Worm (Caenorhabditis elegans): ENCODE data around the gene eif-2Bepsilon.

eif-2Bepsilon gene

ce11 chrII:8661539-8661938, at the start of gene eif-2Bepsilon, which contains the start of gene piga-1:
TSS of gene eif-2Bepsilon (plus strand) at chrII:8661869.
TSS of gene piga-1 (minus strand) at chrII:8661712.
- TF ChIP-seq hif-1 (tag; optimal IDR thresholded peaks at IDR 0.05) (peak in 1 of 2 experiments; percentile 3), mxl-3 (GFP tag; optimal IDR thresholded peaks at IDR 0.05) (peak; percentile 24), rbr-2 (tag; optimal IDR thresholded peaks at IDR 0.05) (peak; percentile 16), nhr-77 (tag; optimal IDR thresholded peaks at IDR 0.05) (peak; percentile 16), mdl-1 (tag; optimal IDR thresholded peaks at IDR 0.05) (peak in 1 of 2 experiments; percentile 75), daf-19 (GFP tag; conservative IDR thresholded peaks at IDR 0.05) (no peak), ceh-82 (tag; optimal IDR thresholded peaks at IDR 0.05) (no peak), dve-1 (tag; optimal IDR thresholded peaks at IDR 0.05; ENCODE audit: insufficient read depth) (peak; percentile 22), mes-2 (tag; optimal IDR thresholded peaks at IDR 0.05; ENCODE audit: poor library complexity, severe bottlenecking) (peak; percentile 53), dpl-1 (GFP tag; optimal IDR thresholded peaks at IDR 0.05) (peak; percentile 49), lin-38 (GFP tag; IDR thresholded peaks at IDR 0.05) (peak; percentile 90), nhr-25 (tag; optimal IDR thresholded peaks at IDR 0.05; ENCODE audit: borderline replicate concordance, insufficient read depth) (no peak)

DNA sequence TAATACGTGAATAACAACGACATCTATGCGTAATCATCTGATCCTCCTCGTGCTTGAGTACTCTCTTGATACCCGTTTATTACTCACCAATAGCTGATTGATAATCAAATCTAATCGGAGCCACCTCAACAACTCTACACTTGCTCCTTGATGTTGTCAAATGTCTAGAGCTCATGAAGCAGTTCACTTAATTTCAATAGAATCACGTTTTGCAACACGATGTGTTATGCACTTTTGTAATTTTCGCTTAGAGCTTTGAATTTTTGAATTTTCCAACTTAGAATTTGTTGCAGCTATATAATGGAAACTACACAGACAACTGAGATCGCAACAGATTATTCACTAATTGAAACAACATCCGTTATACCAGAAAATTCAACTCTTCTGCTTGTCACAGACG, 49.2 kb upstream of the eif-2Bepsilon start, which contains the start of gene T22C8.1:
TSS of gene T22C8.1 (plus strand) at position 301 of the 400 bp plus-strand sequence.
- TF ChIP-seq nhr-111 (GFP tag; optimal IDR thresholded peaks at IDR 0.05) (no peak), fkh-10 (GFP tag; optimal IDR thresholded peaks at IDR 0.05) (no peak), dve-1 (tag; optimal IDR thresholded peaks at IDR 0.05; ENCODE audit: insufficient read depth) (no peak), egl-27 (tag; optimal IDR thresholded peaks at IDR 0.05) (no peak), nhr-6 (tag; optimal IDR thresholded peaks at IDR 0.05) (no peak), nhr-11 (tag; optimal IDR thresholded peaks at IDR 0.05) (no peak), tag-97 (GFP tag; IDR thresholded peaks at IDR 0.05) (no peak)

DNA sequence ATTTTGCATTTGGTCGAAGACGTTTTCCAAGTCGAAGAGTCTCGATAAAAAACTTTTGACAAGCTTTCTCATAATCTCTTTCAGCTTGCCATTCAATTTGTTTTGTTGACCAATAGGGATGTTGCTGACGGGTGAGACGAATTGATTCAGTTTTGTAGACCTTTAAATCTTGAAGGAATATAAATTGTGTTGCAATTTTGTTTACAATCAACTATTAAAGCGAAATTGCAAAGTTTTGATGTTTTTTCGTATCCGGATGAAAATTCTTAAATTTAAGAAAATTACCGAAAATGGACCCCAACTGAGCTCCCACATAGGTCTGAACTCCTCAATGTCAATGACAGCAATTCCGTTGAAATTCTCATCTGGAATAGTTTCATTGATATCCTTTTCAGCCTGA, 45.5 kb upstream of the eif-2Bepsilon start:
- TF ChIP-seq unc-62 (GFP tag; optimal IDR thresholded peaks at IDR 0.05 in 1 of 2) (peak in 1 of 2 experiments; percentile 91), unc-62 (tag; optimal IDR thresholded peaks at IDR 0.05) (no peak), jun-1 (tag; optimal IDR thresholded peaks at IDR 0.05) (no peak)

ce11 chrII:8617516-8617915, 44.2 kb upstream of the eif-2Bepsilon start, which contains the start of gene chhy-1:
TSS of gene chhy-1 (minus strand) at chrII:8617616.
- TF ChIP-seq lin-38 (GFP tag; IDR thresholded peaks at IDR 0.05) (no peak), nhr-102 (tag; optimal IDR thresholded peaks at IDR 0.05) (no peak), T20F7.1 (GFP tag; optimal IDR thresholded peaks at IDR 0.05) (no peak), daf-16 (GFP tag; optimal IDR thresholded peaks at IDR 0.05) (no peak), daf-16 (tag; optimal IDR thresholded peaks at IDR 0.05) (no peak)

- TF ChIP-seq nhr-28 (tag; optimal IDR thresholded peaks at IDR 0.05) (peak; percentile 14), egl-27 (tag; optimal IDR thresholded peaks at IDR 0.05) (no peak)
Measured at ce11 chrII:8621883-8622282, 39.8 kb upstream of the eif-2Bepsilon start, which contains the start of gene T22C8.3. TSS of gene T22C8.3 (minus strand) at chrII:8621983.

ce11 chrII:8623396-8623795, 38.3 kb upstream of the eif-2Bepsilon start, which contains the start of gene T22C8.4:
TSS of gene T22C8.4 (minus strand) at chrII:8623496.
- no peak for TF ChIP-seq dpl-1 (GFP tag; optimal IDR thresholded peaks at IDR 0.05)
- TF ChIP-seq nhr-48 (tag; optimal IDR thresholded peaks at IDR 0.05): no peak
- no peak for TF ChIP-seq ceh-28 (tag; optimal IDR thresholded peaks at IDR 0.05)
- no peak for TF ChIP-seq ZK546.5 (tag; optimal IDR thresholded peaks at IDR 0.05)

- TF ChIP-seq cey-2 (tag; optimal IDR thresholded peaks at IDR 0.05; ENCODE audit: borderline replicate concordance, insufficient read depth) (no peak), daf-16 (GFP tag; optimal IDR thresholded peaks at IDR 0.05) (peak in 1 of 2 experiments; percentile 7), daf-16 (tag; optimal IDR thresholded peaks at IDR 0.05) (peak; percentile 85), skn-1 (tag; optimal IDR thresholded peaks at IDR 0.05) (no peak), F44E2.7 (GFP tag; IDR thresholded peaks at IDR 0.05) (no peak), nhr-28 (tag; optimal IDR thresholded peaks at IDR 0.05) (peak; percentile 92), gei-8 (GFP tag; optimal IDR thresholded peaks at IDR 0.05) (no peak), unc-62 (GFP tag; optimal IDR thresholded peaks at IDR 0.05 in 1 of 2) (no peak), unc-62 (tag; optimal IDR thresholded peaks at IDR 0.05) (no peak), pha-4 (GFP tag; IDR thresholded peaks at IDR 0.05) (peak; percentile 34; the same call in 1 of the 2 replicates), pha-4 (tag; optimal IDR thresholded peaks at IDR 0.05) (no peak), F26F4.8 (GFP tag; conservative IDR thresholded peaks at IDR 0.05) (no peak), aly-2 (tag; optimal IDR thresholded peaks at IDR 0.05) (no peak), zfp-3 (GFP tag; conservative IDR thresholded peaks at IDR 0.05) (no peak), ceh-62 (tag; optimal IDR thresholded peaks at IDR 0.05) (no peak), mxl-2 (GFP tag; conservative IDR thresholded peaks at IDR 0.05) (no peak)
Measured at ce11 chrII:8625163-8625562, 36.5 kb upstream of the eif-2Bepsilon start, which contains the start of gene sptf-2. TSS of gene sptf-2 (plus strand) at chrII:8625459.
